Worm (Caenorhabditis elegans) whole organism, late embryonic: Measurements from ENCODE around the gene F15E6.6.

Source experiments
- F13H6.1 ChIP-seq: sonication (generic microtip); optimal IDR thresholded peaks from 2 replicates; lab custom pipeline; 2016; ENCODE audit warnings: missing genetic modification characterization, missing compliant biosample characterization
- Y22D7AL.16 ChIP-seq: sonication (generic microtip); optimal IDR thresholded peaks from 2 replicates; lab custom pipeline; 2016; ENCODE audit warnings: missing genetic modification characterization, missing compliant biosample characterization
- ahr-1 ChIP-seq: sonication (generic microtip); optimal IDR thresholded peaks from 2 replicates; lab custom pipeline; 2016; ENCODE audit warnings: missing genetic modification characterization, missing compliant biosample characterization
- ama-1 ChIP-seq: fragments of 150-350 bp; optimal IDR thresholded peaks from 2 replicates; lab custom pipeline; 2014
- ceh-14 ChIP-seq: sonication (generic microtip); optimal IDR thresholded peaks from 2 replicates; lab custom pipeline; 2016; ENCODE audit warnings: missing genotype, missing genetic modification characterization, missing compliant biosample characterization
- ceh-18 ChIP-seq: sonication (generic microtip); optimal IDR thresholded peaks from 2 replicates; lab custom pipeline; 2016; ENCODE audit warnings: missing genetic modification characterization, missing compliant biosample characterization
- ceh-19 ChIP-seq: fragments of 200-800 bp; sonication (Bioruptor generic); optimal IDR thresholded peaks from 2 replicates; lab custom pipeline; 2018; ENCODE audit warnings: mild to moderate bottlenecking, missing genetic modification characterization, missing compliant biosample characterization
- ceh-2 ChIP-seq: sonication (generic microtip); optimal IDR thresholded peaks from 2 replicates; lab custom pipeline; 2016; ENCODE audit warnings: missing genotype, missing genetic modification characterization, missing compliant biosample characterization
- ceh-24 ChIP-seq: sonication (generic microtip); optimal IDR thresholded peaks from 2 replicates; lab custom pipeline; 2016; ENCODE audit warnings: mild to moderate bottlenecking, missing genetic modification characterization, missing compliant biosample characterization
- ceh-31 ChIP-seq: sonication (generic microtip); optimal IDR thresholded peaks from 2 replicates; lab custom pipeline; 2016; ENCODE audit warnings: missing genetic modification characterization, missing compliant biosample characterization
- ceh-45 ChIP-seq: fragments of 200-800 bp; sonication (Bioruptor generic); IDR thresholded peaks from 2 replicates; pipeline ENCODE4 v1.3.6; 2022; ENCODE audit warnings: missing genetic modification reagents, missing genetic modification characterization, missing compliant biosample characterization
- ceh-9 ChIP-seq: sonication (generic microtip); optimal IDR thresholded peaks from 2 replicates; lab custom pipeline; 2016; ENCODE audit warnings: mild to moderate bottlenecking, missing genetic modification characterization, inconsistent platforms, missing compliant biosample characterization
- che-1 ChIP-seq: sonication (generic microtip); optimal IDR thresholded peaks from 2 replicates; lab custom pipeline; 2016; ENCODE audit warnings: mild to moderate bottlenecking, missing genetic modification characterization, missing compliant biosample characterization
- dmd-4 ChIP-seq: sonication (generic microtip); optimal IDR thresholded peaks from 2 replicates; lab custom pipeline; 2016; ENCODE audit warnings: borderline replicate concordance, missing genetic modification characterization, missing compliant biosample characterization
- dve-1 ChIP-seq: sonication (generic microtip); optimal IDR thresholded peaks from 2 replicates; lab custom pipeline; 2017; ENCODE audit warnings: antibody characterized with exemption, mild to moderate bottlenecking, missing genetic modification characterization, missing compliant biosample characterization
- elt-2 ChIP-seq: sonication (generic microtip); optimal IDR thresholded peaks from 2 replicates; lab custom pipeline; 2016; ENCODE audit warnings: missing genetic modification reagents, missing genetic modification characterization, missing compliant biosample characterization
- ets-4 ChIP-seq: sonication (generic microtip); optimal IDR thresholded peaks from 2 replicates; lab custom pipeline; 2016; ENCODE audit warnings: missing genetic modification characterization, missing compliant biosample characterization
- eyg-1 ChIP-seq: sonication (generic microtip); optimal IDR thresholded peaks from 2 replicates; lab custom pipeline; 2016; ENCODE audit warnings: missing genotype, missing genetic modification characterization, missing compliant biosample characterization
- fax-1 ChIP-seq: sonication (generic microtip); optimal IDR thresholded peaks from 2 replicates; lab custom pipeline; 2016; ENCODE audit warnings: missing genotype, missing genetic modification characterization, missing compliant biosample characterization
- hlh-15 ChIP-seq: sonication (generic microtip); optimal IDR thresholded peaks from 2 replicates; lab custom pipeline; 2016; ENCODE audit warnings: missing genetic modification characterization, missing compliant biosample characterization
- hlh-8 ChIP-seq: sonication (generic microtip); optimal IDR thresholded peaks from 2 replicates; lab custom pipeline; 2016; ENCODE audit warnings: missing genotype, missing genetic modification characterization, missing compliant biosample characterization
- madf-2 ChIP-seq: sonication (generic microtip); optimal IDR thresholded peaks from 2 replicates; lab custom pipeline; 2017; ENCODE audit warnings: missing genetic modification characterization, missing compliant biosample characterization
- odd-2 ChIP-seq: sonication (generic microtip); optimal IDR thresholded peaks from 2 replicates; lab custom pipeline; 2017; ENCODE audit warnings: antibody characterized with exemption, mild to moderate bottlenecking, missing genetic modification characterization, missing compliant biosample characterization
- pha-4 ChIP-seq: fragments of 150-350 bp; optimal IDR thresholded peaks from 2 replicates; lab custom pipeline; 2018; ENCODE audit warnings: missing biosample characterization, missing genetic modification reagents, missing genetic modification characterization
- pqm-1 ChIP-seq: sonication (generic microtip); optimal IDR thresholded peaks from 2 replicates; lab custom pipeline; 2016; ENCODE audit warnings: missing genetic modification characterization, missing compliant biosample characterization
- pros-1 ChIP-seq: fragments of 150-350 bp; optimal IDR thresholded peaks from 2 replicates; lab custom pipeline; 2014; ENCODE audit warnings: missing biosample characterization, missing genetic modification reagents, missing genetic modification characterization
- ref-2 ChIP-seq: sonication (generic microtip); optimal IDR thresholded peaks from 2 replicates; lab custom pipeline; 2016; ENCODE audit warnings: missing genetic modification characterization, missing compliant biosample characterization
- sdc-2 ChIP-seq: sonication (generic microtip); optimal IDR thresholded peaks from 2 replicates; lab custom pipeline; 2016; ENCODE audit warnings: missing genotype, missing genetic modification characterization, missing compliant biosample characterization
- sox-2 ChIP-seq: fragments of 200-800 bp; sonication (Bioruptor generic); IDR thresholded peaks from 2 replicates; pipeline ENCODE4 v1.3.6; 2022; ENCODE audit warnings: missing genetic modification reagents, missing genetic modification characterization, missing compliant biosample characterization
- sox-4 ChIP-seq: sonication (generic microtip); optimal IDR thresholded peaks from 2 replicates; lab custom pipeline; 2017; ENCODE audit warnings: mild to moderate bottlenecking, missing genetic modification characterization, inconsistent platforms, missing compliant biosample characterization
- syd-9 ChIP-seq: sonication (generic microtip); optimal IDR thresholded peaks from 2 replicates; lab custom pipeline; 2016; ENCODE audit warnings: mild to moderate bottlenecking, missing genetic modification characterization, moderate library complexity, missing compliant biosample characterization
- tbx-2 ChIP-seq: sonication (generic microtip); optimal IDR thresholded peaks from 2 replicates; lab custom pipeline; 2016; ENCODE audit warnings: missing genetic modification characterization, missing compliant biosample characterization
- tbx-7 ChIP-seq: sonication (generic microtip); optimal IDR thresholded peaks from 2 replicates; lab custom pipeline; 2016; ENCODE audit warnings: missing genotype, missing genetic modification characterization, missing compliant biosample characterization
- ttx-3 ChIP-seq: sonication (generic microtip); optimal IDR thresholded peaks from 2 replicates; lab custom pipeline; 2016; ENCODE audit warnings: missing genetic modification reagents, missing genetic modification characterization, missing compliant biosample characterization
- unc-3 ChIP-seq, 2 experiments: fragments of 200-800 bp in 1 of 2; sonication (Bioruptor generic) in 1 of 2; sonication (generic microtip) in 1 of 2; conservative IDR thresholded peaks in 1 of 2; optimal IDR thresholded peaks in 1 of 2; 2 replicates each; pipeline versions ENCODE4 v1.3.6 to Lab custom; 2016 to 2022; ENCODE audit warnings: missing compliant biosample characterization in 2 of 2, missing genetic modification characterization in 2 of 2, missing genetic modification reagents in 1 of 2
- unc-55 ChIP-seq: sonication (generic microtip); optimal IDR thresholded peaks from 2 replicates; lab custom pipeline; 2017; ENCODE audit warnings: missing biosample characterization, missing genetic modification reagents, missing genetic modification characterization
- unc-86 ChIP-seq: sonication (generic microtip); optimal IDR thresholded peaks from 2 replicates; lab custom pipeline; 2016; ENCODE audit warnings: missing genetic modification characterization, missing compliant biosample characterization
- zip-5 ChIP-seq: sonication (generic microtip); optimal IDR thresholded peaks from 2 replicates; lab custom pipeline; 2016; ENCODE audit warnings: missing genetic modification characterization, missing compliant biosample characterization
- ztf-16 ChIP-seq: sonication (generic microtip); optimal IDR thresholded peaks from 2 replicates; lab custom pipeline; 2017; ENCODE audit warnings: missing genetic modification characterization, missing compliant biosample characterization

F15E6.6 gene

ce11 chrIV:4284020-4284419 is at the start of gene F15E6.6:
F15E6.6 (minus strand) TSS chrIV:4284120.
- no peak for TF ChIP-seq fax-1 (tag; lab: Kevin White, UChicago)
- no peak for TF ChIP-seq ref-2 (tag; lab: Kevin White, UChicago)
- TF ChIP-seq ceh-14 (tag; lab: Kevin White, UChicago): no peak
- TF ChIP-seq pros-1 (tag; lab: Kevin White, UChicago): no peak
- TF ChIP-seq sox-2 (GFP tag; lab: Robert Waterston, UW): no peak
- TF ChIP-seq ztf-16: no peak
- TF ChIP-seq syd-9 (tag; lab: Kevin White, UChicago): no peak
- no peak for TF ChIP-seq Y22D7AL.16 (tag; lab: Kevin White, UChicago)
- TF ChIP-seq tbx-2 (tag; lab: Kevin White, UChicago): no peak
- no peak for TF ChIP-seq ceh-18 (tag; lab: Kevin White, UChicago)
- no peak for TF ChIP-seq unc-55
- no peak for TF ChIP-seq tbx-7
- TF ChIP-seq F13H6.1 (tag; lab: Kevin White, UChicago): no peak
- TF ChIP-seq ceh-24 (tag; lab: Kevin White, UChicago): no peak
- no peak for TF ChIP-seq che-1
- no peak for TF ChIP-seq ttx-3 (tag; lab: Kevin White, UChicago)
- no peak for TF ChIP-seq sox-4 (tag; lab: Kevin White, UChicago)
- no peak for TF ChIP-seq elt-2 (tag; lab: Kevin White, UChicago)
- TF ChIP-seq sdc-2 (tag; lab: Kevin White, UChicago): no peak
- no peak for TF ChIP-seq ceh-31 (tag; lab: Kevin White, UChicago)

ce11 chrIV:4326445-4326844 is 42.5 kb upstream of the F15E6.6 start, which contains the start of gene trpl-2:
trpl-2 (plus strand) TSS chrIV:4326654.
- TF ChIP-seq ahr-1 (no peak), pha-4 (no peak), hlh-8 (no peak), eyg-1 (tag; lab: Kevin White, UChicago) (no peak), ama-1 (lab: Kevin White, UChicago) (no peak), unc-3 (GFP tag; conservative IDR thresholded peaks at IDR 0.05; lab: Robert Waterston, UW) (no peak), unc-3 (tag; optimal IDR thresholded peaks at IDR 0.05; lab: Kevin White, UChicago) (no peak), dmd-4 (tag; lab: Kevin White, UChicago) (no peak), odd-2 (tag; lab: Kevin White, UChicago) (no peak), zip-5 (tag; lab: Kevin White, UChicago) (no peak), unc-55 (no peak), pqm-1 (tag; lab: Kevin White, UChicago) (no peak)
- TF ChIP-seq, all 69 proteins: peak for 0

ce11 chrIV:4319473-4319872 is 35.6 kb upstream of the F15E6.6 start:
- TF ChIP-seq tbx-2 (tag; lab: Kevin White, UChicago) (no peak), ceh-19 (GFP tag; lab: Kevin White, UChicago) (no peak), ceh-9 (tag; lab: Kevin White, UChicago) (no peak), Y22D7AL.16 (tag; lab: Kevin White, UChicago) (no peak), ttx-3 (tag; lab: Kevin White, UChicago) (no peak), hlh-15 (tag; lab: Kevin White, UChicago) (no peak), elt-2 (tag; lab: Kevin White, UChicago) (no peak), pqm-1 (tag; lab: Kevin White, UChicago) (no peak), ceh-45 (GFP tag; lab: Robert Waterston, UW) (no peak), dmd-4 (tag; lab: Kevin White, UChicago) (no peak), unc-86 (no peak), ceh-2 (tag; lab: Kevin White, UChicago) (no peak)

ce11 chrIV:4318056-4318455 is 34.1 kb upstream of the F15E6.6 start:
- TF ChIP-seq madf-2: no peak
- TF ChIP-seq eyg-1 (tag; lab: Kevin White, UChicago): no peak
- TF ChIP-seq sox-4 (tag; lab: Kevin White, UChicago): no peak
- TF ChIP-seq dve-1 (tag; lab: Kevin White, UChicago): no peak
- no peak for TF ChIP-seq ets-4 (tag; lab: Kevin White, UChicago)
